Fruit fly (Drosophila melanogaster) whole organism, embryonic: Measurements from ENCODE around the gene Brms1.

Experiments
- Aef1 ChIP-seq: fragments of 200-800 bp; sonication (Bioruptor generic); IDR thresholded peaks from 3 replicates; pipeline ENCODE4 v1.3.6; 2022; ENCODE audit warnings: missing biosample characterization, missing genetic modification characterization
- Awh ChIP-seq: fragments of 200-800 bp; sonication (Bioruptor generic); IDR thresholded peaks from 2 replicates; pipeline ENCODE4, ENCODE4 v1.3.6; 2022; ENCODE audit warnings: missing biosample characterization, missing genetic modification characterization
- CG10654 ChIP-seq: fragments of 200-800 bp; sonication (Bioruptor generic); optimal IDR thresholded peaks from 2 replicates; lab custom pipeline; 2016; ENCODE audit warnings: missing biosample characterization, missing genetic modification characterization
- CG10959 ChIP-seq: fragments of 200-800 bp; sonication (Bioruptor generic); IDR thresholded peaks from 2 replicates; pipeline ENCODE4 v1.3.6; 2022; ENCODE audit warnings: missing biosample characterization, missing genetic modification characterization
- CG13123 ChIP-seq: fragments of 200-800 bp; sonication (Bioruptor generic); optimal IDR thresholded peaks from 2 replicates; lab custom pipeline; 2016; ENCODE audit warnings: missing biosample characterization, missing genetic modification characterization
- CG13424 ChIP-seq: fragments of 200-800 bp; sonication (Bioruptor generic); optimal IDR thresholded peaks from 2 replicates; lab custom pipeline; 2019; ENCODE audit warnings: missing biosample characterization, mild to moderate bottlenecking, missing genetic modification characterization, moderate library complexity
- CG15601 ChIP-seq: fragments of 200-800 bp; sonication (Bioruptor generic); optimal IDR thresholded peaks from 3 replicates; lab custom pipeline; 2019; ENCODE audit warnings: missing biosample characterization, mild to moderate bottlenecking, missing genetic modification characterization, moderate library complexity
- CG15696 ChIP-seq: fragments of 200-800 bp; sonication (Bioruptor generic); optimal IDR thresholded peaks from 2 replicates; lab custom pipeline; 2019; ENCODE audit warnings: missing biosample characterization, mild to moderate bottlenecking, missing genetic modification characterization, moderate library complexity
- CG17385 ChIP-seq: fragments of 200-800 bp; sonication (Bioruptor generic); optimal IDR thresholded peaks from 3 replicates; lab custom pipeline; 2018; ENCODE audit warnings: missing biosample characterization, mild to moderate bottlenecking, missing genetic modification characterization
- CG18619 ChIP-seq: fragments of 200-800 bp; sonication (Bioruptor generic); optimal IDR thresholded peaks from 3 replicates; lab custom pipeline; 2017; ENCODE audit warnings: missing biosample characterization, mild to moderate bottlenecking, missing genetic modification characterization
- CG2875 ChIP-seq: fragments of 200-800 bp; sonication (Bioruptor generic); optimal IDR thresholded peaks from 2 replicates; lab custom pipeline; 2017; ENCODE audit warnings: missing biosample characterization, mild to moderate bottlenecking, missing genetic modification characterization, missing genetic modification reagents
- CG4730 ChIP-seq: fragments of 200-800 bp; sonication (Bioruptor generic); IDR thresholded peaks from 2 replicates; pipeline ENCODE4 v1.3.6; 2022; ENCODE audit warnings: missing biosample characterization, missing genetic modification characterization
- CG6689 ChIP-seq: fragments of 200-800 bp; sonication (Bioruptor generic); IDR thresholded peaks from 2 replicates; pipeline ENCODE4 v1.3.6; 2022; ENCODE audit warnings: missing biosample characterization, missing genetic modification characterization
- CG6813 ChIP-seq: fragments of 200-800 bp; sonication (Bioruptor generic); optimal IDR thresholded peaks from 2 replicates; lab custom pipeline; 2017; ENCODE audit warnings: missing biosample characterization, missing genetic modification characterization, mild to moderate bottlenecking, moderate library complexity, missing genetic modification reagents
- CG7271 ChIP-seq: fragments of 200-800 bp; sonication (Bioruptor generic); optimal IDR thresholded peaks from 2 replicates; lab custom pipeline; 2018; ENCODE audit warnings: missing biosample characterization, mild to moderate bottlenecking, missing genetic modification characterization, moderate library complexity
- CG7372 ChIP-seq: fragments of 200-800 bp; sonication (Bioruptor generic); IDR thresholded peaks from 2 replicates; pipeline ENCODE4 v1.3.6; 2022; ENCODE audit warnings: missing biosample characterization, missing genetic modification characterization
- CG8359 ChIP-seq: fragments of 200-800 bp; sonication (Bioruptor generic); optimal IDR thresholded peaks from 2 replicates; lab custom pipeline; 2017; ENCODE audit warnings: missing biosample characterization, mild to moderate bottlenecking, missing genetic modification characterization, borderline replicate concordance
- CG9609 ChIP-seq: fragments of 200-800 bp; sonication (Bioruptor generic); optimal IDR thresholded peaks from 3 replicates; lab custom pipeline; 2016; ENCODE audit warnings: missing biosample characterization, missing genetic modification characterization
- CTCF ChIP-seq: fragments of 200-800 bp; sonication (Bioruptor generic); optimal IDR thresholded peaks from 2 replicates; lab custom pipeline; 2017; ENCODE audit warnings: missing biosample characterization, mild to moderate bottlenecking, missing genetic modification characterization, moderate library complexity
- D19A ChIP-seq: fragments of 200-800 bp; optimal IDR thresholded peaks from 3 replicates; lab custom pipeline; 2019; ENCODE audit warnings: missing biosample characterization, mild to moderate bottlenecking, missing genetic modification characterization, moderate library complexity
- Dip2 ChIP-seq: fragments of 200-800 bp; sonication (Bioruptor generic); IDR thresholded peaks from 2 replicates; pipeline ENCODE4 v1.3.6; 2022; ENCODE audit warnings: missing biosample characterization, missing genetic modification characterization
- Fer1 ChIP-seq: fragments of 200-800 bp; sonication (Bioruptor generic); optimal IDR thresholded peaks from 2 replicates; lab custom pipeline; 2017; ENCODE audit warnings: missing biosample characterization, mild to moderate bottlenecking, missing genetic modification characterization
- Hsf ChIP-seq: fragments of 200-800 bp; sonication (Bioruptor generic); optimal IDR thresholded peaks from 3 replicates; lab custom pipeline; 2016; ENCODE audit warnings: missing biosample characterization, missing genetic modification characterization
- Nf-YA ChIP-seq: fragments of 200-800 bp; sonication (Bioruptor generic); IDR thresholded peaks from 2 replicates; pipeline ENCODE4 v1.3.6; 2022; ENCODE audit warnings: missing biosample characterization, missing genetic modification characterization
- Opbp ChIP-seq: fragments of 200-800 bp; sonication (Bioruptor generic); IDR thresholded peaks from 3 replicates; pipeline ENCODE4 v1.3.6; 2022; ENCODE audit warnings: missing biosample characterization, missing genetic modification characterization; ENCODE audit not compliant: partially characterized antibody
- Optix ChIP-seq: fragments of 200-800 bp; sonication (Bioruptor generic); IDR thresholded peaks from 3 replicates; pipeline ENCODE4 v1.3.6; 2022; ENCODE audit warnings: missing biosample characterization, missing genetic modification characterization
- Rfx ChIP-seq: fragments of 200-800 bp; sonication (Bioruptor generic); IDR thresholded peaks from 2 replicates; pipeline ENCODE4 v1.3.6; 2022; ENCODE audit warnings: missing biosample characterization, missing genetic modification characterization
- Rx ChIP-seq: fragments of 200-800 bp; sonication (Bioruptor generic); IDR thresholded peaks from 2 replicates; pipeline ENCODE4 v1.3.6; 2022; ENCODE audit warnings: missing biosample characterization, missing genetic modification characterization
- Sox100B ChIP-seq: fragments of 200-800 bp; sonication (Bioruptor generic); optimal IDR thresholded peaks from 3 replicates; lab custom pipeline; 2018; ENCODE audit warnings: missing biosample characterization, mild to moderate bottlenecking, missing genetic modification characterization
- az2 ChIP-seq: fragments of 200-800 bp; sonication (Bioruptor generic); optimal IDR thresholded peaks from 3 replicates; lab custom pipeline; 2016; ENCODE audit warnings: missing biosample characterization, missing genetic modification characterization
- caup ChIP-seq: fragments of 200-800 bp; sonication (Bioruptor generic); optimal IDR thresholded peaks from 3 replicates; lab custom pipeline; 2017; ENCODE audit warnings: missing biosample characterization, mild to moderate bottlenecking, missing genetic modification characterization, moderate library complexity; ENCODE audit not compliant: severe bottlenecking
- crc ChIP-seq: fragments of 200-800 bp; sonication (Bioruptor generic); optimal IDR thresholded peaks from 2 replicates; lab custom pipeline; 2016; ENCODE audit warnings: missing biosample characterization, missing genetic modification characterization
- cwo ChIP-seq: fragments of 200-800 bp; sonication (Bioruptor generic); optimal IDR thresholded peaks from 3 replicates; lab custom pipeline; 2017; ENCODE audit warnings: missing biosample characterization, missing genetic modification characterization, mild to moderate bottlenecking, moderate library complexity, missing genetic modification reagents
- eyg ChIP-seq: fragments of 200-800 bp; sonication (Bioruptor generic); optimal IDR thresholded peaks from 3 replicates; lab custom pipeline; 2016; ENCODE audit warnings: missing biosample characterization, missing genetic modification characterization
- ftz-f1 ChIP-seq: fragments of 200-800 bp; sonication (Bioruptor generic); optimal IDR thresholded peaks from 2 replicates; lab custom pipeline; 2016; ENCODE audit warnings: missing biosample characterization, missing genetic modification characterization
- gce ChIP-seq: fragments of 200-800 bp; sonication (Bioruptor generic); IDR thresholded peaks from 3 replicates; pipeline ENCODE4 v1.3.6; 2022; ENCODE audit warnings: missing biosample characterization, missing genetic modification characterization
- gt ChIP-seq: fragments of 200-800 bp; sonication (Bioruptor generic); IDR thresholded peaks from 2 replicates; pipeline ENCODE4 v1.3.6; 2022; ENCODE audit warnings: missing biosample characterization, missing genetic modification characterization
- hkb ChIP-seq, 2 experiments: fragments of 200-800 bp in 1 of 2; fragments of >200 bp in 1 of 2; sonication (Bioruptor generic) in 1 of 2; IDR thresholded peaks in 1 of 2; optimal IDR thresholded peaks in 1 of 2; 2 replicates each; pipeline versions ENCODE4 v1.3.6 to Lab custom; 2017 to 2022; ENCODE audit warnings: missing biosample characterization in 1 of 2, missing genetic modification characterization in 1 of 2
- peb ChIP-seq: fragments of 200-800 bp; sonication (Bioruptor generic); IDR thresholded peaks from 2 replicates; pipeline ENCODE4 v1.3.6; 2022; ENCODE audit warnings: missing biosample characterization, missing genetic modification characterization
- prd ChIP-seq, 3 experiments: fragments of >200 bp in 2 of 3; fragments of 200-800 bp in 1 of 3; sonication (Bioruptor generic) in 1 of 3; optimal IDR thresholded peaks in 2 of 3; IDR thresholded peaks in 1 of 3; 2 replicates in 2 of 3; 3 replicates in 1 of 3; pipeline versions ENCODE4 v1.3.6 to Lab custom; 2017 to 2022; ENCODE audit warnings: missing biosample characterization in 1 of 3, missing genetic modification characterization in 1 of 3
- sima ChIP-seq: fragments of 200-800 bp; sonication (Bioruptor generic); optimal IDR thresholded peaks from 2 replicates; lab custom pipeline; 2016; ENCODE audit warnings: missing biosample characterization, missing genetic modification characterization
- stc ChIP-seq: fragments of 200-800 bp; sonication (Bioruptor generic); IDR thresholded peaks from 2 replicates; pipeline ENCODE4 v1.3.6; 2022; ENCODE audit warnings: missing biosample characterization, missing genetic modification characterization
- sug ChIP-seq: fragments of 200-800 bp; optimal IDR thresholded peaks from 2 replicates; lab custom pipeline; 2019; ENCODE audit warnings: missing biosample characterization, mild to moderate bottlenecking, missing genetic modification characterization, moderate library complexity
- trem ChIP-seq: fragments of 200-800 bp; optimal IDR thresholded peaks from 3 replicates; lab custom pipeline; 2019; ENCODE audit warnings: missing biosample characterization, mild to moderate bottlenecking, missing genetic modification characterization, moderate library complexity
- ttk ChIP-seq: fragments of 200-800 bp; sonication (Bioruptor generic); IDR thresholded peaks from 2 replicates; pipeline ENCODE4 v2.1.2; 2022; ENCODE audit warnings: missing biosample characterization, missing genetic modification characterization
- tx ChIP-seq: fragments of 200-800 bp; sonication (Bioruptor generic); optimal IDR thresholded peaks from 2 replicates; lab custom pipeline; 2016; ENCODE audit warnings: missing biosample characterization, missing genetic modification characterization
- vnd ChIP-seq: fragments of 200-800 bp; sonication (Bioruptor generic); IDR thresholded peaks from 3 replicates; pipeline ENCODE4 v1.3.6; 2022; ENCODE audit warnings: missing biosample characterization, missing genetic modification characterization; ENCODE audit not compliant: partially characterized antibody
- wdn ChIP-seq: fragments of 200-800 bp; sonication (Bioruptor generic); IDR thresholded peaks from 2 replicates; pipeline ENCODE4 v1.3.6; 2022; ENCODE audit warnings: missing biosample characterization, missing genetic modification characterization

Gene Brms1

dm6 chrX:12925426-12926256 is 16.2 kb upstream of the Brms1 start (continued):
- TF ChIP-seq Opbp (GFP tag; lab: Robert Waterston, UW) (no peak), CG6689 (GFP tag; lab: Robert Waterston, UW) (peak; percentile 78), hkb (optimal IDR thresholded peaks at IDR 0.05; lab: Kevin White, UChicago) (no peak), hkb (GFP tag; IDR thresholded peaks at IDR 0.05; lab: Robert Waterston, UW) (peak; percentile 78), CG6813 (GFP tag; lab: Kevin White, UChicago) (no peak), gce (GFP tag; lab: Robert Waterston, UW) (0 out of 3 replicates have a peak, but pooled peaks have one; percentile 22), Sox100B (peak; percentile 54), caup (GFP tag; lab: Kevin White, UChicago) (peak; percentile 37), CG15601 (peak; percentile 78), Optix (GFP tag; lab: Robert Waterston, UW) (peak; percentile 33; the same call in 1 of the 3 replicates), CG7372 (peak; percentile 62; the same call in 1 of the 2 replicates), Hsf (GFP tag; lab: Kevin White, UChicago) (no peak), Awh (peak; percentile 79), Fer1 (GFP tag; lab: Kevin White, UChicago) (peak; percentile 76), tx (GFP tag; lab: Kevin White, UChicago) (no peak), CG15696 (tag; lab: Kevin White, UChicago) (peak; percentile 31), sug (tag; lab: Kevin White, UChicago) (peak; percentile 48), Rfx (peak; percentile 57; the same call in 1 of the 2 replicates), Rx (peak; percentile 39; the same call in 1 of the 2 replicates), CG4730 (GFP tag; lab: Robert Waterston, UW) (peak; percentile 51; the same call in 1 of the 2 replicates), CG13424 (tag; lab: Kevin White, UChicago) (peak; percentile 59), Aef1 (GFP tag; lab: Robert Waterston, UW) (peak; percentile 46; the same call in 2 of the 3 replicates), CG2875 (peak; percentile 23), Nf-YA (GFP tag; lab: Robert Waterston, UW) (peak; percentile 62), CG10959 (GFP tag; lab: Robert Waterston, UW) (peak; percentile 72), ttk (GFP tag; lab: Robert Waterston, UW) (peak; percentile 64), gt (GFP tag; lab: Robert Waterston, UW) (no peak), CG8359 (peak; percentile 55), eyg (GFP tag; lab: Kevin White, UChicago) (no peak), D19A (peak; percentile 66), CG9609 (GFP tag; lab: Kevin White, UChicago) (no peak), wdn (peak; percentile 55), CG10654 (peak; percentile 28), stc (GFP tag; lab: Robert Waterston, UW) (peak; percentile 72; the same call in 1 of the 2 replicates), sima (no peak), CG17385 (GFP tag; lab: Kevin White, UChicago) (peak; percentile 44), Dip2 (GFP tag; lab: Robert Waterston, UW) (no peak), CG7271 (tag; lab: Kevin White, UChicago) (no peak), CG18619 (GFP tag; lab: Kevin White, UChicago) (peak; percentile 37), ftz-f1 (no peak), crc (no peak), vnd (GFP tag; lab: Robert Waterston, UW) (no peak), peb (GFP tag; lab: Robert Waterston, UW) (peak; percentile 66), az2 (peak; percentile 44), cwo (GFP tag; lab: Kevin White, UChicago) (peak; percentile 69), trem (tag; lab: Kevin White, UChicago) (peak; percentile 40), prd (optimal IDR thresholded peaks at IDR 0.05; lab: Kevin White, UChicago) (no peak), prd (GFP tag; IDR thresholded peaks at IDR 0.05; lab: Robert Waterston, UW) (peak; percentile 86), CTCF (GFP tag; lab: Kevin White, UChicago) (no peak), CG13123 (GFP tag; lab: Kevin White, UChicago) (no peak)
